Worm (Caenorhabditis elegans) whole organism, L4 larva: ENCODE data around the gene F08F8.9.

ENCODE experiments used
- D1046.2 ChIP-seq: fragments of 200-800 bp; sonication (Bioruptor generic); IDR thresholded peaks from 2 replicates; pipeline ENCODE4 v1.3.6; 2022; ENCODE audit warnings: missing genetic modification characterization, missing compliant biosample characterization
- T26A8.4 ChIP-seq: fragments of 200-800 bp; sonication (Bioruptor generic); IDR thresholded peaks from 2 replicates; pipeline ENCODE4 v1.3.6; 2022; ENCODE audit warnings: missing genetic modification characterization, missing compliant biosample characterization
- Y48G9A.11 ChIP-seq: fragments of 200-800 bp; sonication (Bioruptor generic); IDR thresholded peaks from 2 replicates; pipeline ENCODE4 v1.3.6; 2022; ENCODE audit warnings: missing genetic modification reagents, missing genetic modification characterization, missing compliant biosample characterization
- ZK337.2 ChIP-seq: fragments of 200-800 bp; sonication (Bioruptor generic); IDR thresholded peaks from 2 replicates; pipeline ENCODE4 v1.3.6; 2022; ENCODE audit warnings: missing genetic modification reagents, missing genetic modification characterization, missing compliant biosample characterization
- ZK546.5 ChIP-seq, 2 experiments: sonication (generic microtip); optimal IDR thresholded peaks; 2 replicates each; lab custom pipeline; 2017; ENCODE audit warnings: missing biosample characterization in 2 of 2, missing genetic modification characterization in 2 of 2
- arid-1 ChIP-seq: fragments of 200-800 bp; sonication (Bioruptor generic); conservative IDR thresholded peaks from 2 replicates; pipeline ENCODE4 v1.3.6; 2022; ENCODE audit warnings: missing genetic modification reagents, missing genetic modification characterization, missing compliant biosample characterization
- ceh-32 ChIP-seq: sonication (generic microtip); optimal IDR thresholded peaks from 2 replicates; lab custom pipeline; 2016; ENCODE audit warnings: mild to moderate bottlenecking, missing genetic modification characterization, missing compliant biosample characterization; ENCODE audit not compliant: poor library complexity
- ceh-44 ChIP-seq: fragments of 200-800 bp; sonication (Bioruptor generic); IDR thresholded peaks from 2 replicates; pipeline ENCODE4 v1.3.6; 2022; ENCODE audit warnings: missing genetic modification reagents, missing genetic modification characterization, missing compliant biosample characterization
- ceh-62 ChIP-seq: sonication (generic microtip); optimal IDR thresholded peaks from 2 replicates; lab custom pipeline; 2017; ENCODE audit warnings: missing biosample characterization, missing genetic modification characterization
- ctbp-1 ChIP-seq: fragments of 200-800 bp; sonication (Bioruptor generic); IDR thresholded peaks from 2 replicates; pipeline ENCODE4 v1.3.6; 2022; ENCODE audit warnings: missing genetic modification reagents, missing genetic modification characterization, missing compliant biosample characterization
- daf-12 ChIP-seq: fragments of 150-350 bp; optimal IDR thresholded peaks from 2 replicates; lab custom pipeline; 2014; ENCODE audit warnings: missing biosample characterization, missing genetic modification reagents, missing genetic modification characterization
- daf-16 ChIP-seq, 3 experiments: sonication (generic microtip); optimal IDR thresholded peaks; 2 replicates each; lab custom pipeline; 2016 to 2017; ENCODE audit warnings: missing genetic modification characterization in 3 of 3, missing genetic modification reagents in 3 of 3, mild to moderate bottlenecking in 2 of 3, missing compliant biosample characterization in 2 of 3, missing biosample characterization in 1 of 3, moderate library complexity in 1 of 3
- daf-19 ChIP-seq: fragments of 200-800 bp; sonication (Bioruptor generic); conservative IDR thresholded peaks from 2 replicates; pipeline ENCODE4 v1.3.6; 2022; ENCODE audit warnings: missing genetic modification characterization, missing compliant biosample characterization
- dmd-6 ChIP-seq: fragments of 200-800 bp; sonication (Bioruptor generic); IDR thresholded peaks from 2 replicates; pipeline ENCODE4 v1.3.6; 2022; ENCODE audit warnings: missing genetic modification reagents, missing genetic modification characterization, missing compliant biosample characterization
- dmd-8 ChIP-seq: fragments of 200-800 bp; sonication (Bioruptor generic); IDR thresholded peaks from 2 replicates; pipeline ENCODE4 v1.3.6; 2022; ENCODE audit warnings: missing genetic modification characterization, missing compliant biosample characterization
- dmd-9 ChIP-seq: fragments of 200-800 bp; sonication (Bioruptor generic); IDR thresholded peaks from 2 replicates; pipeline ENCODE4 v1.3.6; 2022; ENCODE audit warnings: missing genetic modification reagents, missing genetic modification characterization, missing compliant biosample characterization
- dpl-1 ChIP-seq: fragments of 150-350 bp; optimal IDR thresholded peaks from 2 replicates; lab custom pipeline; 2014; ENCODE audit warnings: missing biosample characterization, missing genetic modification reagents, missing genetic modification characterization
- egl-43 ChIP-seq: fragments of 200-800 bp; sonication (Bioruptor generic); IDR thresholded peaks from 2 replicates; pipeline ENCODE4 v1.3.6; 2022; ENCODE audit warnings: missing genetic modification reagents, missing genetic modification characterization, missing compliant biosample characterization
- hif-1 ChIP-seq, 2 experiments: sonication (generic microtip); optimal IDR thresholded peaks; 2 replicates each; lab custom pipeline; 2016 to 2017; ENCODE audit warnings: missing compliant biosample characterization in 2 of 2, missing genetic modification characterization in 2 of 2, missing genetic modification reagents in 2 of 2, missing genotype in 2 of 2, mild to moderate bottlenecking in 1 of 2
- hlh-11 ChIP-seq: fragments of 200-800 bp; sonication (Bioruptor generic); optimal IDR thresholded peaks from 2 replicates; lab custom pipeline; 2018; ENCODE audit warnings: mild to moderate bottlenecking, missing genetic modification characterization, missing compliant biosample characterization
- hlh-30 ChIP-seq: sonication (generic microtip); optimal IDR thresholded peaks from 2 replicates; lab custom pipeline; 2017; ENCODE audit warnings: antibody characterized with exemption, mild to moderate bottlenecking, missing genetic modification characterization, missing compliant biosample characterization; ENCODE audit not compliant: insufficient read depth
- jun-1 ChIP-seq: fragments of 150-350 bp; optimal IDR thresholded peaks from 2 replicates; lab custom pipeline; 2014; ENCODE audit warnings: missing biosample characterization, missing genetic modification reagents, missing genetic modification characterization
- lin-1 ChIP-seq: fragments of 200-800 bp; sonication (Bioruptor generic); IDR thresholded peaks from 2 replicates; pipeline ENCODE4 v1.3.6; 2022; ENCODE audit warnings: missing genetic modification reagents, missing genetic modification characterization, missing compliant biosample characterization
- lin-38 ChIP-seq: fragments of 200-800 bp; sonication (Bioruptor generic); IDR thresholded peaks from 2 replicates; pipeline ENCODE4 v1.3.6; 2022; ENCODE audit warnings: missing genetic modification reagents, missing genetic modification characterization, missing compliant biosample characterization
- lin-39 ChIP-seq: fragments of 150-350 bp; optimal IDR thresholded peaks from 2 replicates; lab custom pipeline; 2014; ENCODE audit warnings: missing biosample characterization, missing genetic modification reagents, missing genetic modification characterization
- lir-3 ChIP-seq: sonication (generic microtip); optimal IDR thresholded peaks from 2 replicates; lab custom pipeline; 2016; ENCODE audit warnings: mild to moderate bottlenecking, missing genetic modification characterization, missing compliant biosample characterization
- lsy-2 ChIP-seq, 2 experiments: fragments of 150-350 bp in 1 of 2; sonication (generic microtip) in 1 of 2; optimal IDR thresholded peaks; 2 replicates each; lab custom pipeline; 2014 to 2017; ENCODE audit warnings: missing biosample characterization in 2 of 2, missing genetic modification characterization in 2 of 2
- madf-5 ChIP-seq, 2 experiments: fragments of 200-800 bp; sonication (Bioruptor generic); IDR thresholded peaks; 2 replicates each; pipeline ENCODE4 v1.3.6; 2022; ENCODE audit warnings: missing compliant biosample characterization in 2 of 2, missing genetic modification characterization in 2 of 2
- mep-1 ChIP-seq: fragments of 150-350 bp; sonication (generic microtip); optimal IDR thresholded peaks from 3 replicates; lab custom pipeline; 2014; ENCODE audit warnings: missing biosample characterization, missing genetic modification characterization
- nhr-42 ChIP-seq: fragments of 200-800 bp; sonication (Bioruptor generic); IDR thresholded peaks from 2 replicates; pipeline ENCODE4 v1.3.6; 2022; ENCODE audit warnings: missing genetic modification characterization, missing compliant biosample characterization
- nhr-76 ChIP-seq: fragments of 150-350 bp; optimal IDR thresholded peaks from 2 replicates; lab custom pipeline; 2014; ENCODE audit warnings: missing biosample characterization, missing genetic modification characterization
- pha-4 ChIP-seq, 2 experiments: fragments of 150-350 bp in 1 of 2; fragments of 200-800 bp in 1 of 2; sonication (Bioruptor generic) in 1 of 2; IDR thresholded peaks in 1 of 2; optimal IDR thresholded peaks in 1 of 2; 2 replicates each; pipeline versions ENCODE4 v1.3.6 to Lab custom; 2014 to 2022; ENCODE audit warnings: missing genetic modification characterization in 2 of 2, missing genetic modification reagents in 2 of 2, missing biosample characterization in 1 of 2, missing compliant biosample characterization in 1 of 2
- saeg-2 ChIP-seq: fragments of 200-800 bp; sonication (Bioruptor generic); IDR thresholded peaks from 2 replicates; pipeline ENCODE4 v1.3.6; 2022; ENCODE audit warnings: missing genetic modification reagents, missing genetic modification characterization, missing compliant biosample characterization
- sdz-12 ChIP-seq: fragments of 200-800 bp; sonication (Bioruptor generic); optimal IDR thresholded peaks from 2 replicates; lab custom pipeline; 2018; ENCODE audit warnings: mild to moderate bottlenecking, missing genetic modification characterization, missing compliant biosample characterization
- snpc-4 ChIP-seq: fragments of 150-350 bp; optimal IDR thresholded peaks from 2 replicates; lab custom pipeline; 2014; ENCODE audit warnings: missing biosample characterization, missing genetic modification characterization
- spr-3 ChIP-seq: fragments of 200-800 bp; sonication (Bioruptor generic); optimal IDR thresholded peaks from 2 replicates; lab custom pipeline; 2018; ENCODE audit warnings: mild to moderate bottlenecking, missing genetic modification characterization, missing compliant biosample characterization
- tag-97 ChIP-seq: fragments of 200-800 bp; sonication (Bioruptor generic); IDR thresholded peaks from 2 replicates; pipeline ENCODE4 v1.3.6; 2022; ENCODE audit warnings: missing genetic modification characterization, missing compliant biosample characterization
- unc-39 ChIP-seq: sonication (generic microtip); optimal IDR thresholded peaks from 2 replicates; lab custom pipeline; 2017; ENCODE audit warnings: missing biosample characterization, missing genetic modification characterization
- unc-62 ChIP-seq, 3 experiments: fragments of 150-350 bp in 1 of 3; sonication (generic microtip); optimal IDR thresholded peaks in 2 of 3; peaks in 1 of 3; 1 replicate in 1 of 3; 2 replicates in 2 of 3; lab custom pipeline; 2014 to 2017; ENCODE audit warnings: missing biosample characterization in 3 of 3, missing genetic modification characterization in 3 of 3, missing genetic modification reagents in 3 of 3, missing genotype in 1 of 3
- vab-7 ChIP-seq: fragments of 200-800 bp; sonication (Bioruptor generic); IDR thresholded peaks from 2 replicates; pipeline ENCODE4 v1.3.6; 2022; ENCODE audit warnings: missing genetic modification reagents, missing genetic modification characterization, missing compliant biosample characterization
- zag-1 ChIP-seq: fragments of 150-350 bp; optimal IDR thresholded peaks from 2 replicates; lab custom pipeline; 2014; ENCODE audit warnings: missing biosample characterization, missing genetic modification characterization
- zfp-3 ChIP-seq: fragments of 200-800 bp; sonication (Bioruptor generic); conservative IDR thresholded peaks from 2 replicates; pipeline ENCODE4 v1.3.6; 2022; ENCODE audit warnings: missing genetic modification reagents, missing genetic modification characterization, missing compliant biosample characterization

F08F8.9 gene

DNA sequence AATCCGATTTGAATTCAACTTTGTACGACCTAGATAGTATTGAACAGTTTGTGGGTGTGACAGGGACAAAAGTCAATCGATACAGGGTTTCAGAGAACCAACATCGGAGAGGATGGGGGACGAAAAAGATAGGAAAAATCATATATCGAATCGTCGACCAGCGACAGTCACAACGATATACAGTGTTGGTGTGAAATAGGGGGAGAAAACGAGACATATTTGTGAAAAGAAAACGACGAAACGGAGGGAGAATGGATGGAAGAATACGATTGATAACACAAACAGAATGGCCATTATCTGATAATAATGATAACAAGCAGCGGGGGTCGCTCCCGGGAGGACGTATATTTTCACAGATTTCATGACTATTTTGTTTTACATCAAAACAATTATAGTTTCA, 21.7 kb upstream of the F08F8.9 start (continued):
- TF ChIP-seq ctbp-1 (GFP tag; lab: Robert Waterston, UW) = no peak
- no peak for TF ChIP-seq daf-19 (GFP tag; lab: Robert Waterston, UW)
- TF ChIP-seq lin-38 (GFP tag; lab: Robert Waterston, UW) = no peak
- TF ChIP-seq hif-1 (tag; optimal IDR thresholded peaks at IDR 0.05; lab: Kevin White, UChicago) = no peak
- TF ChIP-seq egl-43 (GFP tag; lab: Robert Waterston, UW) = no peak
- TF ChIP-seq jun-1 (tag; lab: Kevin White, UChicago) = no peak
- no peak for TF ChIP-seq dmd-9 (GFP tag; lab: Robert Waterston, UW)
- no peak for TF ChIP-seq ceh-44 (GFP tag; lab: Robert Waterston, UW)
- TF ChIP-seq unc-39 (tag; lab: Kevin White, UChicago) = no peak
- TF ChIP-seq spr-3 (GFP tag; lab: Kevin White, UChicago) = no peak
- no peak for TF ChIP-seq ceh-62 (tag; lab: Kevin White, UChicago)
- TF ChIP-seq saeg-2 (GFP tag; lab: Robert Waterston, UW) = no peak
- no peak for TF ChIP-seq arid-1 (GFP tag; lab: Robert Waterston, UW)
- TF ChIP-seq ZK546.5 (tag; optimal IDR thresholded peaks at IDR 0.05; lab: Kevin White, UChicago) = no peak
- 0 out of 2 replicates have a peak, but pooled peaks have one; percentile 38 for TF ChIP-seq lin-1
- TF ChIP-seq D1046.2 (GFP tag; lab: Robert Waterston, UW) = no peak
- TF ChIP-seq mep-1 = peak; percentile 12
- TF ChIP-seq dmd-8 = no peak
- TF ChIP-seq sdz-12 = no peak
- no peak for TF ChIP-seq snpc-4 (tag; lab: Kevin White, UChicago)
- no peak for TF ChIP-seq lir-3 (tag; lab: Kevin White, UChicago)
- TF ChIP-seq nhr-76 = no peak
- no peak for TF ChIP-seq zag-1 (tag; lab: Kevin White, UChicago)
- TF ChIP-seq pha-4 (GFP tag; IDR thresholded peaks at IDR 0.05; lab: Robert Waterston, UW) = no peak
- TF ChIP-seq pha-4 (tag; optimal IDR thresholded peaks at IDR 0.05; lab: Kevin White, UChicago) = no peak
- no peak for TF ChIP-seq ceh-32 (tag; lab: Kevin White, UChicago)

DNA sequence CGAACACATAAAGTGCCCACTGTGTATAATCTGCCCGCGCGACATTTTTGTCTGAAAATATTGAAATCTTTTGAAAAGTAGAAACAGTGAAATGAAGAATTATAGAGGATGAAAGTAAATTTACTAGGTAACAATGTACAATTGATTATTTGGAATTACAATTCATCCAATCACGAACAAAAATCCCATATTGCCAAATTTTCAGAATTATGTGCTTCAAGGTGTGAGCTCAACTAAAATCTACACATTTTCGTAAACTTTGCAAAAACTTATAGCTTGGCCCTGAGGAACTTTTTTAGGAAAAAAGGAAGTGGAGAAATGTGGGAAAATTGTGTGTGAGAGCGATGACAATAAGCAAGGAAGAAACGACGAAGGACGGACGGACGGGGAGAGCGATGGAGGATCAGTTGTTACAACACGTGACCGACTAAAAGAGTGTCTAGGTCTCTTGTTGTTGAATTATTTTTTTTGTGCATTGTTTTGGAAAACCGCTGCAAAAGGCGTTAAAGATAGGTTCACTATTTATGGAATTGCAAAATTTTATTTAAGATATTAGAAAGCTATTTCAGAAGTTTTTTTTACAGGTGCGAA, 21.0 kb upstream of the F08F8.9 start, which contains the start of gene mml-1:
Gene mml-1, minus strand, starts transcription at position 51 of the 591 bp plus-strand sequence.
- TF ChIP-seq ZK337.2 (no peak), daf-12 (tag; lab: Kevin White, UChicago) (no peak), zfp-3 (0 out of 2 replicates have a peak, but pooled peaks have one; percentile 11), lin-39 (tag; lab: Kevin White, UChicago) (no peak), vab-7 (GFP tag; lab: Robert Waterston, UW) (no peak), nhr-42 (GFP tag; lab: Robert Waterston, UW) (no peak), Y48G9A.11 (GFP tag; lab: Robert Waterston, UW) (no peak), hlh-11 (tag; lab: Kevin White, UChicago) (peak; percentile 37), D1046.2 (GFP tag; lab: Robert Waterston, UW) (no peak), T26A8.4 (GFP tag; lab: Robert Waterston, UW) (peak; percentile 20; the same call in 1 of the 2 replicates), unc-62 (GFP tag; optimal IDR thresholded peaks at IDR 0.05 in 1 of 2; lab: Kevin White, UChicago) (peak in 1 of 2 experiments; percentile 24), unc-62 (tag; optimal IDR thresholded peaks at IDR 0.05; lab: Kevin White, UChicago) (no peak), daf-16 (GFP tag; optimal IDR thresholded peaks at IDR 0.05; lab: Kevin White, UChicago) (no peak), daf-16 (tag; optimal IDR thresholded peaks at IDR 0.05; lab: Kevin White, UChicago) (peak; percentile 3), tag-97 (GFP tag; lab: Robert Waterston, UW) (no peak), hlh-30 (tag; lab: Kevin White, UChicago) (peak; percentile 87), madf-5 (GFP tag; IDR thresholded peaks at IDR 0.05; lab: Robert Waterston, UW) (no peak), mep-1 (peak; percentile 9), lsy-2 (tag; optimal IDR thresholded peaks at IDR 0.05; lab: Kevin White, UChicago) (peak in 1 of 2 experiments; percentile 15), dmd-6 (GFP tag; lab: Robert Waterston, UW) (peak; percentile 12; the same call in 1 of the 2 replicates), dpl-1 (GFP tag; lab: Kevin White, UChicago) (no peak), lin-38 (GFP tag; lab: Robert Waterston, UW) (0 out of 2 replicates have a peak, but pooled peaks have one; percentile 11)
